Fruit fly (Drosophila melanogaster): ENCODE data around the gene CG13930.

dm6 chr3L:1648690-1649355, 23.7 kb downstream of the CG13930 start, which contains the start of gene CG13920:
- TF ChIP-seq EcR (GFP tag; optimal IDR thresholded peaks at IDR 0.05) (peak; percentile 86), CG13204 (GFP tag; optimal IDR thresholded peaks at IDR 0.05) (no peak)
